Worm (Caenorhabditis elegans): ENCODE measurements around the gene F07G11.2.
"Not testable (repeated sequence)": the region's sequence is repeated elsewhere in the genome, so short reads cannot be mapped to it uniquely, and the experiment has no call there.

DNA sequence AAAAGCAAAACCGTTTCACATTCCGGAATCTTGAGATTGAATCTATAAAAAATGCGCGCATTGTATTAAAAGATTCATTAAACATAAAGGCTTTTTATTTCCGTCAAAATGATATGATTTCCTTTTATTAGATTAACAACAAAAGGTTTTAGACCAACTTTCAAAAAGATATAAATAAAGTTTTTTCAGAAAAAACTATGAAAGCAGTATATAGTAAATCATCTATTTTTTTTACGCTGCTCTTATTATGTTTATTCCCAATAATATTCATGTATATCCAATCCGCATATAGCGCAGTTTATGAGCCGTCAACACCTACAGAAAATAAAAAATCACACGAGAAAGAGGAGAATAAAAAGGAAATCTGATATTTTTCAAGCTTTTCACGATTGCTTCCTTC lies at the start of gene F07G11.2:
- TF ChIP-seq med-1 (GFP tag; optimal IDR thresholded peaks at IDR 0.05; ENCODE audit: insufficient read depth); tab-1 (GFP tag; IDR thresholded peaks at IDR 0.05): not testable (repeated sequence)
